Worm (Caenorhabditis elegans) whole organism, early embryonic: ENCODE measurements around the gene clec-166.

Experiments
- B0310.2 ChIP-seq: sonication (generic microtip); optimal IDR thresholded peaks from 2 replicates; lab custom pipeline; 2016; ENCODE audit warnings: mild to moderate bottlenecking, missing genetic modification characterization, missing compliant biosample characterization
- F13C5.2 ChIP-seq: sonication (generic microtip); optimal IDR thresholded peaks from 2 replicates; lab custom pipeline; 2017; ENCODE audit warnings: mild to moderate bottlenecking, missing genetic modification characterization, inconsistent platforms, missing compliant biosample characterization
- aly-1 ChIP-seq: sonication (generic microtip); optimal IDR thresholded peaks from 2 replicates; lab custom pipeline; 2016; ENCODE audit warnings: missing genetic modification characterization, missing compliant biosample characterization
- ama-1 ChIP-seq: fragments of 150-350 bp; optimal IDR thresholded peaks from 2 replicates; lab custom pipeline; 2014
- ceh-13 ChIP-seq: fragments of 200-800 bp; sonication (Bioruptor generic); optimal IDR thresholded peaks from 2 replicates; lab custom pipeline; 2018; ENCODE audit warnings: mild to moderate bottlenecking, missing genetic modification characterization, missing compliant biosample characterization
- ceh-36 ChIP-seq: sonication (generic microtip); optimal IDR thresholded peaks from 2 replicates; lab custom pipeline; 2016; ENCODE audit warnings: missing genetic modification characterization, inconsistent platforms, missing compliant biosample characterization
- ets-7 ChIP-seq: sonication (generic microtip); optimal IDR thresholded peaks from 2 replicates; lab custom pipeline; 2016; ENCODE audit warnings: missing genotype, missing genetic modification characterization, missing compliant biosample characterization
- flt-1 ChIP-seq: fragments of 200-800 bp; sonication (Bioruptor generic); IDR thresholded peaks from 2 replicates; pipeline ENCODE4 v1.3.6; 2022; ENCODE audit warnings: missing genetic modification characterization, missing compliant biosample characterization
- hmbx-1 ChIP-seq: sonication (generic microtip); optimal IDR thresholded peaks from 2 replicates; lab custom pipeline; 2016; ENCODE audit warnings: mild to moderate bottlenecking, missing genetic modification characterization, missing compliant biosample characterization
- hmg-4 ChIP-seq: fragments of 200-800 bp; sonication (Bioruptor generic); optimal IDR thresholded peaks from 2 replicates; lab custom pipeline; 2018; ENCODE audit warnings: mild to moderate bottlenecking, missing genetic modification characterization, missing compliant biosample characterization
- hnd-1 ChIP-seq: sonication (generic microtip); optimal IDR thresholded peaks from 2 replicates; lab custom pipeline; 2016; ENCODE audit warnings: missing genetic modification characterization, missing compliant biosample characterization
- pes-1 ChIP-seq: fragments of 200-800 bp; sonication (Bioruptor generic); IDR thresholded peaks from 2 replicates; pipeline ENCODE4 v1.3.6; 2022; ENCODE audit warnings: missing genetic modification reagents, missing genetic modification characterization, missing compliant biosample characterization
- scrt-1 ChIP-seq: fragments of 200-800 bp; sonication (Bioruptor generic); IDR thresholded peaks from 2 replicates; pipeline ENCODE4 v1.3.6; 2022; ENCODE audit warnings: missing genetic modification characterization, missing compliant biosample characterization
- sea-1 ChIP-seq: fragments of 200-800 bp; sonication (Bioruptor generic); conservative IDR thresholded peaks from 2 replicates; pipeline ENCODE4 v1.3.6; 2022; ENCODE audit warnings: missing genetic modification characterization, missing compliant biosample characterization
- tbx-11 ChIP-seq: fragments of 200-800 bp; sonication (Bioruptor generic); IDR thresholded peaks from 2 replicates; pipeline ENCODE4 v1.3.6; 2022; ENCODE audit warnings: missing genetic modification characterization, missing compliant biosample characterization
- tbx-37 ChIP-seq: fragments of 200-800 bp; sonication (Bioruptor generic); conservative IDR thresholded peaks from 2 replicates; pipeline ENCODE4 v1.3.6; 2022; ENCODE audit warnings: missing genetic modification reagents, missing genetic modification characterization, missing compliant biosample characterization
- tra-4 ChIP-seq: sonication (generic microtip); optimal IDR thresholded peaks from 2 replicates; lab custom pipeline; 2017; ENCODE audit warnings: missing genetic modification characterization, missing compliant biosample characterization

The clec-166 gene

DNA sequence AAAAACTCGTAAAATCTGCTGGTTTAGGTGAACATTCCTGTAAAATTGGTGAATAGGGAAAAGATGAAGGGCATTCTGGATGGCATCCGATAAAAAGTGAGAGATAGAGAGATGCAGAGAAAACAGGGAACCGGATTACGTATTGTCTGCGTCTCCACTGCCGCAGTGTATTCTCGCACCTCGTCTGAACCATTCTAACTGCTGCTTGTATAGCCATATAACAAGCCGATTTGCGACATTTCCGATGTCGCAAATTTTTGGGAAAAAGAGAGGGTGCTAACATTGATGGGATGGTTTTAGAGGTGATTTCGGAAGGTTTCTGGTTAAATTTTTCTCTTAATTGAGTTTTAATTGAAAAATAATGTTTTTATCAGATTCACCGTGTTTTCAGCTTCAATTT lies 30.0 kb downstream of the clec-166 start, which contains the start of gene W09G12.10:
TSS of gene W09G12.10 (minus strand) at position 121 of the 400 bp plus-strand sequence.
- TF ChIP-seq hmg-4 (GFP tag; lab: Kevin White, UChicago) (no peak), aly-1 (tag; lab: Kevin White, UChicago) (no peak), hnd-1 (tag; lab: Kevin White, UChicago) (no peak), ama-1 (lab: Kevin White, UChicago) (no peak), pes-1 (no peak), sea-1 (GFP tag; lab: Robert Waterston, UW) (no peak), flt-1 (GFP tag; lab: Robert Waterston, UW) (no peak), ceh-36 (no peak), tra-4 (tag; lab: Kevin White, UChicago) (no peak), B0310.2 (tag; lab: Kevin White, UChicago) (no peak), F13C5.2 (tag; lab: Kevin White, UChicago) (no peak), tbx-37 (GFP tag; lab: Robert Waterston, UW) (no peak), hmbx-1 (tag; lab: Kevin White, UChicago) (no peak), tbx-11 (GFP tag; lab: Robert Waterston, UW) (no peak), ets-7 (no peak), ceh-13 (GFP tag; lab: Kevin White, UChicago) (no peak)

DNA sequence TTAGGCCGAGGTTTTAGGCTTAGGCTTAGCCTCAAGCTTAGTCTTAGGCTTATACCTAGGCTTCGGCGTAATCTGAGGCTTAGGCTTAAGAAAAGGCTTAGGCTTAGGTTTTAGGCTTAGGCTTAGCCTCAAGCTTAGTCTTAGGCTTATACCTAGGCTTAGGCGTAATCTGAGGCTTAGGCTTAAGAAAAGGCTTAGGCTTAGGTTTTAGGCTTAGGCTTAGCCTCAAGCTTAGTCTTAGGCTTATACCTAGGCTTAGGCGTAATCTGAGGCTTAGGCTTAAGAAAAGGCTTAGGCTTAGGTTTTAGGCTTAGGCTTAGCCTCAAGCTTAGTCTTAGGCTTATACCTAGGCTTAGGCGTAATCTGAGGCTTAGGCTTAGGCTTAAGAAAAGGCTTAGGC lies 33.9 kb downstream of the clec-166 start:
- peak; percentile 72 for TF ChIP-seq ceh-36

DNA sequence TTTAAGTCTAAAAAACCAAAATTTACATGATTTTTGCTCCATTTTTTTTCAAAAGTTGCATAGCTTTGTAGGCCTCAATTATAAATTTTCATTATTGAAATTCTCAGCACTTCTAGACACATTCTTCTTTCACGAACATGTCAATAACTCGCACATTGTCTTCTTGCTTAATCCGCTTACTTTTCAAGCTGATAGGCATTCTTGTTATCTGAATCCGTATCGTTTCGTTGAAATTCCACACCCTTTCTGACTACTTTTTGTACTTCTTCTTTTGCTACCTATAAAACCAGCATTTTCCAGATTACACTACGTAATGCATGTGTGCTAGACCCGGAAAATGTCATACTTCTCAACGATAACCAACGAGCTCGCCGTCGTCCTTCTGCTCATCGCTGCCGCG lies 34.9 kb downstream of the clec-166 start, which contains the start of gene W09G12.9:
TSS of gene W09G12.9 (plus strand) at position 301 of the 400 bp plus-strand sequence.
- TF ChIP-seq flt-1 (GFP tag; lab: Robert Waterston, UW) (no peak), scrt-1 (GFP tag; lab: Robert Waterston, UW) (no peak), hnd-1 (tag; lab: Kevin White, UChicago) (no peak), B0310.2 (tag; lab: Kevin White, UChicago) (no peak), hmg-4 (GFP tag; lab: Kevin White, UChicago) (no peak), tra-4 (tag; lab: Kevin White, UChicago) (no peak), hmbx-1 (tag; lab: Kevin White, UChicago) (no peak), aly-1 (tag; lab: Kevin White, UChicago) (no peak), tbx-11 (GFP tag; lab: Robert Waterston, UW) (no peak), sea-1 (GFP tag; lab: Robert Waterston, UW) (no peak), F13C5.2 (tag; lab: Kevin White, UChicago) (no peak), tbx-37 (GFP tag; lab: Robert Waterston, UW) (no peak), ceh-13 (GFP tag; lab: Kevin White, UChicago) (no peak), ceh-36 (no peak), ets-7 (no peak), pes-1 (no peak), ama-1 (lab: Kevin White, UChicago) (no peak)

ce11 chrIV:1215536-1215935 lies 35.6 kb downstream of the clec-166 start:
- no peak for TF ChIP-seq sea-1 (GFP tag; lab: Robert Waterston, UW)

DNA sequence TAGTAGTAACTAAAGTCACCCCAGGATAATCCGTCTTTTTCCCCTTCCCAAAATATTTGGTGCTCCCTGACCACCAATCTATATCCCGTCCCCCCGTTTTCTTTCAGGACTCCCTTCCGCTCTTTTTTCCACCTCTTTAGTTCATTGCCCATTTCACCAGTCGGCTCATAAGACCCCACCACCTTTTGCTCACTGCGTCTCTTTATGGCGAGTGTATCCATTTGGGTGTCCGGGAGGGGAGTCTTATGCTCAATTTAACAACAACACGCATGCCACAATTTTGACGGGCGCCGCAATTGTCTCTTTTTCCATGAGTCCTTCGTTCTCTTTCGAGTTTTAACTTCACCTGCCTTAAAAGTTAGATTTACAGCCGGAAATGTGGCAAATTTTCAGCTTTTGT lies 38.0 kb downstream of the clec-166 start:
- TF ChIP-seq sea-1 (GFP tag; lab: Robert Waterston, UW), result no peak
- no peak for TF ChIP-seq tbx-37 (GFP tag; lab: Robert Waterston, UW)
- no peak for TF ChIP-seq tra-4 (tag; lab: Kevin White, UChicago)
- no peak for TF ChIP-seq ama-1 (lab: Kevin White, UChicago)
- no peak for TF ChIP-seq hmg-4 (GFP tag; lab: Kevin White, UChicago)
- TF ChIP-seq flt-1 (GFP tag; lab: Robert Waterston, UW), result no peak
- TF ChIP-seq ceh-13 (GFP tag; lab: Kevin White, UChicago), result no peak
- no peak for TF ChIP-seq hmbx-1 (tag; lab: Kevin White, UChicago)
- TF ChIP-seq ceh-36, result no peak
- no peak for TF ChIP-seq hnd-1 (tag; lab: Kevin White, UChicago)
- TF ChIP-seq F13C5.2 (tag; lab: Kevin White, UChicago), result no peak
- TF ChIP-seq pes-1, result no peak
- TF ChIP-seq B0310.2 (tag; lab: Kevin White, UChicago), result no peak
- no peak for TF ChIP-seq scrt-1 (GFP tag; lab: Robert Waterston, UW)
- no peak for TF ChIP-seq tbx-11 (GFP tag; lab: Robert Waterston, UW)
- no peak for TF ChIP-seq ets-7

DNA sequence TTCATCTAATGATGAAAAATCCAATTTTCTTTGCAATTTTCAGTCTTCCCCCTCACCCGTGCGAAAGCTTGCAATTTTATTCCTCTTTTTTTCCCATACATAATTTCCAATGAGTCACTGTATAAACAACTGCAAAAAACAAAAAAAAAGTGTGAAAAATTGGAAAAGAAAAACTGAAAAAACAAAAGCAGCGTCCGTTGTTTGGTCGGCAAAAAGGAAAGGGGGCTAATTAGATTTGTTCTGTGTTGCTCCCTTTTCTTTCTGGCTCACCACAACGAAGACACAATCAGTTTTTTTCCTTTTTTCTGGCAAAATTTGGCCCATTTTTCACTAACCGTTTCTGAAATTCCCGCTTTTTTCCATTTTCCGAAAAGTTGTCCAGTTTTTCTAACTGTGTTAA lies 38.8 kb downstream of the clec-166 start:
- no peak for TF ChIP-seq tra-4 (tag; lab: Kevin White, UChicago)
- TF ChIP-seq scrt-1 (GFP tag; lab: Robert Waterston, UW), result no peak
- no peak for TF ChIP-seq ceh-13 (GFP tag; lab: Kevin White, UChicago)
- TF ChIP-seq aly-1 (tag; lab: Kevin White, UChicago), result no peak
- no peak for TF ChIP-seq sea-1 (GFP tag; lab: Robert Waterston, UW)
- TF ChIP-seq tbx-11 (GFP tag; lab: Robert Waterston, UW), result no peak
- TF ChIP-seq B0310.2 (tag; lab: Kevin White, UChicago), result no peak
- no peak for TF ChIP-seq hmbx-1 (tag; lab: Kevin White, UChicago)
- TF ChIP-seq F13C5.2 (tag; lab: Kevin White, UChicago), result no peak
- TF ChIP-seq ceh-36, result no peak
- no peak for TF ChIP-seq ama-1 (lab: Kevin White, UChicago)
- TF ChIP-seq tbx-37 (GFP tag; lab: Robert Waterston, UW), result no peak

DNA sequence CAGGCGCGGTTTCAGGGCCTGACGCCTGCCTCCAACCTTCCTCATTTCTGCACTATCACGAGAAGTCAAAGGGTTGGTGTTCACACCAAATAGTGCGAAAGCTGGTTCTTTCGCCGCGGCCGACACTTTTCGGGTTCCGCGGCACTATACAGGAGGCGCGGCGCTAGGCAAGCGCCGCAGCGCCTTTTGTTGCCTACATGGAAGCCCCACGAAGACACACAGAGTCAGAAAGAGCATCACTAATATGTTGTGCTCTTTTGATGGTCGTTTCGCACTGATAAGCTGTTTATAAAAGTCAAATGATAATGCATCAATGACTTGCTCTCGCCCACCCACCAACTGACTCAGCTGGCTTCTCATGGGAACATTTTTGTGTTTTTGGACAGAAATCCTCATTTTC lies 39.2 kb downstream of the clec-166 start:
- TF ChIP-seq tra-4 (tag; lab: Kevin White, UChicago) (no peak), hmbx-1 (tag; lab: Kevin White, UChicago) (no peak), sea-1 (GFP tag; lab: Robert Waterston, UW) (no peak), hmg-4 (GFP tag; lab: Kevin White, UChicago) (no peak), ets-7 (no peak), aly-1 (tag; lab: Kevin White, UChicago) (no peak), tbx-11 (GFP tag; lab: Robert Waterston, UW) (no peak), pes-1 (no peak), flt-1 (GFP tag; lab: Robert Waterston, UW) (no peak), F13C5.2 (tag; lab: Kevin White, UChicago) (no peak), B0310.2 (tag; lab: Kevin White, UChicago) (no peak)
